Fruit fly (Drosophila melanogaster): ENCODE measurements around the gene Cpr76Ba.

- TF ChIP-seq lz (GFP tag; optimal IDR thresholded peaks at IDR 0.05) = no peak
- no peak for TF ChIP-seq Hr39 (GFP tag; optimal IDR thresholded peaks at IDR 0.05)
- TF ChIP-seq Hr4 (GFP tag; optimal IDR thresholded peaks at IDR 0.05) = no peak
- TF ChIP-seq CG1621 (tag; optimal IDR thresholded peaks at IDR 0.05) = no peak
- TF ChIP-seq fd85E (GFP tag; optimal IDR thresholded peaks at IDR 0.05) = no peak
Observed at dm6 chr3L:19519349-19519748, 1.2 kb upstream of the Cpr76Ba start, which contains the start of gene Cpr76Bb.

Data from whole organism, prepupa.